Fruit fly (Drosophila melanogaster) whole organism, embryonic: ENCODE results near the gene Srp9.

ENCODE experiments used
- B-H2 ChIP-seq: fragments of 200-800 bp; sonication (Bioruptor generic); optimal IDR thresholded peaks from 2 replicates; lab custom pipeline; 2018; ENCODE audit warnings: missing biosample characterization, mild to moderate bottlenecking, missing genetic modification characterization
- Blimp-1 ChIP-seq: fragments of 200-800 bp; sonication (Bioruptor generic); optimal IDR thresholded peaks from 3 replicates; lab custom pipeline; 2018; ENCODE audit warnings: missing biosample characterization, missing genetic modification characterization, mild to moderate bottlenecking, moderate library complexity, missing genetic modification reagents
- CG11093 ChIP-seq: fragments of 200-800 bp; sonication (Bioruptor generic); IDR thresholded peaks from 3 replicates; pipeline ENCODE4 v1.3.6; 2022; ENCODE audit warnings: missing biosample characterization, missing genetic modification characterization
- CG12104 ChIP-seq: fragments of 200-800 bp; sonication (Bioruptor generic); optimal IDR thresholded peaks from 3 replicates; lab custom pipeline; 2016; ENCODE audit warnings: missing biosample characterization, missing genetic modification characterization
- CG12236 ChIP-seq: fragments of 200-800 bp; sonication (Bioruptor generic); optimal IDR thresholded peaks from 2 replicates; lab custom pipeline; 2016; ENCODE audit warnings: missing biosample characterization, missing genetic modification characterization
- CG15696 ChIP-seq: fragments of 200-800 bp; sonication (Bioruptor generic); optimal IDR thresholded peaks from 2 replicates; lab custom pipeline; 2019; ENCODE audit warnings: missing biosample characterization, mild to moderate bottlenecking, missing genetic modification characterization, moderate library complexity
- CG1603 ChIP-seq: fragments of 200-800 bp; sonication (Bioruptor generic); optimal IDR thresholded peaks from 2 replicates; lab custom pipeline; 2019; ENCODE audit warnings: missing biosample characterization, mild to moderate bottlenecking, missing genetic modification characterization, moderate library complexity
- CG17912 ChIP-seq: fragments of 200-800 bp; sonication (Bioruptor generic); optimal IDR thresholded peaks from 2 replicates; lab custom pipeline; 2018; ENCODE audit warnings: missing biosample characterization, mild to moderate bottlenecking, missing genetic modification characterization
- CG18619 ChIP-seq: fragments of 200-800 bp; sonication (Bioruptor generic); optimal IDR thresholded peaks from 3 replicates; lab custom pipeline; 2017; ENCODE audit warnings: missing biosample characterization, mild to moderate bottlenecking, missing genetic modification characterization
- CG33557 ChIP-seq: fragments of 200-800 bp; sonication (Bioruptor generic); optimal IDR thresholded peaks from 2 replicates; lab custom pipeline; 2019; ENCODE audit warnings: missing biosample characterization, mild to moderate bottlenecking, missing genetic modification characterization, moderate library complexity
- CG34422 ChIP-seq: fragments of 200-800 bp; sonication (Bioruptor generic); IDR thresholded peaks from 3 replicates; pipeline ENCODE4 v1.3.6; 2022; ENCODE audit warnings: missing biosample characterization, missing genetic modification characterization
- CG4820 ChIP-seq: fragments of 200-800 bp; sonication (Bioruptor generic); optimal IDR thresholded peaks from 3 replicates; lab custom pipeline; 2016; ENCODE audit warnings: missing biosample characterization, missing genetic modification characterization
- CG6254 ChIP-seq: fragments of 200-800 bp; sonication (Bioruptor generic); optimal IDR thresholded peaks from 3 replicates; lab custom pipeline; 2017; ENCODE audit warnings: mild to moderate bottlenecking, missing biosample characterization, missing genetic modification reagents, missing genetic modification characterization
- CG6683 ChIP-seq: fragments of 200-800 bp; sonication (Bioruptor generic); optimal IDR thresholded peaks from 2 replicates; lab custom pipeline; 2017; ENCODE audit warnings: missing biosample characterization, mild to moderate bottlenecking, missing genetic modification characterization, missing genetic modification reagents
- CG6765 ChIP-seq: fragments of 200-800 bp; sonication (Bioruptor generic); optimal IDR thresholded peaks from 3 replicates; lab custom pipeline; 2017; ENCODE audit warnings: missing biosample characterization, mild to moderate bottlenecking, missing genetic modification characterization
- CG6791 ChIP-seq: fragments of 200-800 bp; sonication (Bioruptor generic); IDR thresholded peaks from 3 replicates; pipeline ENCODE4 v1.3.6; 2022; ENCODE audit warnings: missing biosample characterization, missing genetic modification characterization; ENCODE audit not compliant: partially characterized antibody
- CG7963 ChIP-seq: fragments of 200-800 bp; sonication (Bioruptor generic); IDR thresholded peaks from 3 replicates; pipeline ENCODE4 v1.3.6; 2022; ENCODE audit warnings: missing biosample characterization, missing genetic modification characterization; ENCODE audit not compliant: partially characterized antibody
- CG8290 ChIP-seq, 3 experiments: fragments of 200-800 bp; sonication (Bioruptor generic); optimal IDR thresholded peaks; 2 replicates each; lab custom pipeline; 2016 to 2019; ENCODE audit warnings: missing biosample characterization in 3 of 3, missing genetic modification characterization in 3 of 3, mild to moderate bottlenecking in 2 of 3, moderate library complexity in 1 of 3
- CG9609 ChIP-seq: fragments of 200-800 bp; sonication (Bioruptor generic); optimal IDR thresholded peaks from 3 replicates; lab custom pipeline; 2016; ENCODE audit warnings: missing biosample characterization, missing genetic modification characterization
- CG9727 ChIP-seq: fragments of 200-800 bp; sonication (Bioruptor generic); optimal IDR thresholded peaks from 3 replicates; lab custom pipeline; 2017; ENCODE audit warnings: missing biosample characterization, mild to moderate bottlenecking, missing genetic modification characterization
- Doc2 ChIP-seq: fragments of 200-800 bp; sonication (Bioruptor generic); IDR thresholded peaks from 2 replicates; pipeline ENCODE4 v1.3.6; 2022; ENCODE audit warnings: missing biosample characterization, missing genetic modification characterization
- E2f2 ChIP-seq: fragments of 200-800 bp; sonication (Bioruptor generic); IDR thresholded peaks from 2 replicates; pipeline ENCODE4 v1.3.6; 2022; ENCODE audit warnings: missing biosample characterization, missing genetic modification characterization
- HLH54F ChIP-seq: fragments of 200-800 bp; sonication (Bioruptor generic); optimal IDR thresholded peaks from 3 replicates; lab custom pipeline; 2016; ENCODE audit warnings: missing biosample characterization, missing genetic modification characterization
- Jarid2 ChIP-seq: fragments of 200-800 bp; sonication (Bioruptor generic); optimal IDR thresholded peaks from 3 replicates; lab custom pipeline; 2017; ENCODE audit warnings: mild to moderate bottlenecking, missing biosample characterization, missing genetic modification reagents, missing genetic modification characterization
- Lhr ChIP-seq: fragments of 200-800 bp; sonication (Bioruptor generic); optimal IDR thresholded peaks from 3 replicates; lab custom pipeline; 2017; ENCODE audit warnings: mild to moderate bottlenecking, missing biosample characterization, missing genetic modification reagents, missing genetic modification characterization
- Lim3 ChIP-seq: fragments of 200-800 bp; sonication (Bioruptor generic); IDR thresholded peaks from 2 replicates; pipeline ENCODE4 v1.3.6; 2022; ENCODE audit warnings: missing biosample characterization, missing genetic modification characterization
- MBD-R2 ChIP-seq: fragments of 200-800 bp; sonication (Bioruptor generic); IDR thresholded peaks from 2 replicates; pipeline ENCODE4 v1.3.6; 2022; ENCODE audit warnings: missing biosample characterization, missing genetic modification characterization
- Nf-YC ChIP-seq: fragments of 200-800 bp; optimal IDR thresholded peaks from 3 replicates; lab custom pipeline; 2019; ENCODE audit warnings: missing biosample characterization, mild to moderate bottlenecking, missing genetic modification characterization, moderate library complexity
- ara ChIP-seq: fragments of 200-800 bp; sonication (Bioruptor generic); IDR thresholded peaks from 2 replicates; pipeline ENCODE4 v1.3.6; 2022; ENCODE audit warnings: missing biosample characterization, missing genetic modification characterization
- ato ChIP-seq: fragments of 200-800 bp; sonication (Bioruptor generic); IDR thresholded peaks from 2 replicates; pipeline ENCODE4 v1.3.6; 2022; ENCODE audit warnings: missing biosample characterization, missing genetic modification characterization; ENCODE audit not compliant: partially characterized antibody
- bigmax ChIP-seq: fragments of 200-800 bp; sonication (Bioruptor generic); optimal IDR thresholded peaks from 2 replicates; lab custom pipeline; 2018; ENCODE audit warnings: missing biosample characterization, mild to moderate bottlenecking, missing genetic modification characterization
- crp ChIP-seq, 2 experiments: fragments of 200-800 bp; sonication (Bioruptor generic); optimal IDR thresholded peaks; 2 replicates in 1 of 2; 3 replicates in 1 of 2; lab custom pipeline; 2017; ENCODE audit warnings: missing biosample characterization in 2 of 2, missing genetic modification characterization in 2 of 2, mild to moderate bottlenecking in 1 of 2, moderate library complexity in 1 of 2
- dm ChIP-seq: fragments of 200-800 bp; sonication (Bioruptor generic); optimal IDR thresholded peaks from 3 replicates; lab custom pipeline; 2016; ENCODE audit warnings: missing biosample characterization, missing genetic modification characterization
- en ChIP-seq: fragments of 200-800 bp; sonication (Bioruptor generic); optimal IDR thresholded peaks from 2 replicates; lab custom pipeline; 2016; ENCODE audit warnings: missing biosample characterization, missing genetic modification characterization
- gce ChIP-seq: fragments of 200-800 bp; sonication (Bioruptor generic); IDR thresholded peaks from 3 replicates; pipeline ENCODE4 v1.3.6; 2022; ENCODE audit warnings: missing biosample characterization, missing genetic modification characterization
- gt ChIP-seq: fragments of 200-800 bp; sonication (Bioruptor generic); IDR thresholded peaks from 2 replicates; pipeline ENCODE4 v1.3.6; 2022; ENCODE audit warnings: missing biosample characterization, missing genetic modification characterization
- insv ChIP-seq, 2 experiments: fragments of 200-800 bp; sonication (Bioruptor generic); optimal IDR thresholded peaks; 3 replicates each; lab custom pipeline; 2016 to 2018; ENCODE audit warnings: missing biosample characterization in 2 of 2, missing genetic modification characterization in 2 of 2
- kay ChIP-seq: fragments of 200-800 bp; sonication (Bioruptor generic); optimal IDR thresholded peaks from 2 replicates; lab custom pipeline; 2016; ENCODE audit warnings: missing biosample characterization, missing genetic modification characterization
- kni ChIP-seq: fragments of 200-800 bp; sonication (Bioruptor generic); optimal IDR thresholded peaks from 3 replicates; lab custom pipeline; 2017; ENCODE audit warnings: mild to moderate bottlenecking, missing biosample characterization, missing genetic modification reagents, missing genetic modification characterization
- nerfin-1 ChIP-seq: fragments of 200-800 bp; sonication (Bioruptor generic); optimal IDR thresholded peaks from 3 replicates; lab custom pipeline; 2019; ENCODE audit warnings: missing biosample characterization, mild to moderate bottlenecking, missing genetic modification characterization, moderate library complexity
- odd ChIP-seq: fragments of 200-800 bp; sonication (Bioruptor generic); optimal IDR thresholded peaks from 2 replicates; lab custom pipeline; 2017; ENCODE audit warnings: missing biosample characterization, mild to moderate bottlenecking, missing genetic modification characterization
- org-1 ChIP-seq: fragments of 200-800 bp; sonication (Bioruptor generic); optimal IDR thresholded peaks from 2 replicates; lab custom pipeline; 2017; ENCODE audit warnings: missing biosample characterization, missing genetic modification characterization
- phol ChIP-seq: fragments of 200-800 bp; sonication (Bioruptor generic); optimal IDR thresholded peaks from 3 replicates; lab custom pipeline; 2018; ENCODE audit warnings: missing biosample characterization, mild to moderate bottlenecking, missing genetic modification characterization, moderate library complexity
- schlank ChIP-seq: fragments of 200-800 bp; sonication (Bioruptor generic); optimal IDR thresholded peaks from 2 replicates; lab custom pipeline; 2018; ENCODE audit warnings: missing biosample characterization, mild to moderate bottlenecking, missing genetic modification characterization
- scrt ChIP-seq: fragments of 200-800 bp; sonication (Bioruptor generic); optimal IDR thresholded peaks from 2 replicates; lab custom pipeline; 2018; ENCODE audit warnings: missing biosample characterization, mild to moderate bottlenecking, missing genetic modification characterization, moderate library complexity
- sim ChIP-seq: fragments of 200-800 bp; sonication (Bioruptor generic); IDR thresholded peaks from 2 replicates; pipeline ENCODE4 v1.3.6; 2022; ENCODE audit warnings: missing biosample characterization, missing genetic modification characterization
- sima ChIP-seq: fragments of 200-800 bp; sonication (Bioruptor generic); optimal IDR thresholded peaks from 2 replicates; lab custom pipeline; 2016; ENCODE audit warnings: missing biosample characterization, missing genetic modification characterization
- ssp ChIP-seq: fragments of 200-800 bp; sonication (Bioruptor generic); IDR thresholded peaks from 2 replicates; pipeline ENCODE4 v1.3.6; 2022; ENCODE audit warnings: missing biosample characterization, missing genetic modification characterization
- stc ChIP-seq: fragments of 200-800 bp; sonication (Bioruptor generic); IDR thresholded peaks from 2 replicates; pipeline ENCODE4 v1.3.6; 2022; ENCODE audit warnings: missing biosample characterization, missing genetic modification characterization
- usp ChIP-seq: fragments of >200 bp; optimal IDR thresholded peaks from 2 replicates; lab custom pipeline; 2017; ENCODE audit warnings: missing biosample characterization, missing genetic modification characterization

Srp9 gene

dm6 chr3L:7976081-7976483 lies 39.9 kb downstream of the Srp9 start, which contains the start of the genes HP4 and CG8209 (continued):
- TF ChIP-seq Lhr (GFP tag; lab: Kevin White, UChicago): peak; percentile 36
- TF ChIP-seq CG9727: peak; percentile 83
- TF ChIP-seq CG6791 (GFP tag; lab: Robert Waterston, UW): peak; percentile 91
- no peak for TF ChIP-seq gt
- TF ChIP-seq CG7963 (GFP tag; lab: Robert Waterston, UW): peak; percentile 78
- peak; percentile 87 for TF ChIP-seq stc (GFP tag; lab: Robert Waterston, UW)
- 0 out of 3 replicates have a peak, but pooled peaks have one; percentile 37 for TF ChIP-seq gce (GFP tag; lab: Robert Waterston, UW)
- peak; percentile 82 for TF ChIP-seq Blimp-1 (GFP tag; lab: Kevin White, UChicago)
- no peak for TF ChIP-seq Jarid2
- peak; percentile 58 for TF ChIP-seq CG12104 (GFP tag; lab: Kevin White, UChicago)
- TF ChIP-seq sima (GFP tag; lab: Kevin White, UChicago): no peak
- TF ChIP-seq bigmax (GFP tag; lab: Kevin White, UChicago): no peak
- peak; percentile 78 for TF ChIP-seq ssp (GFP tag; lab: Robert Waterston, UW)
- TF ChIP-seq B-H2 (GFP tag; lab: Kevin White, UChicago): peak; percentile 74
- TF ChIP-seq usp (GFP tag; lab: Kevin White, UChicago): no peak
- TF ChIP-seq CG17912 (GFP tag; lab: Kevin White, UChicago): peak; percentile 25
- TF ChIP-seq CG8290 (GFP tag; optimal IDR thresholded peaks at IDR 0.05; lab: Kevin White, UChicago): peak; percentile 65
- TF ChIP-seq CG8290 (tag; optimal IDR thresholded peaks at IDR 0.05; lab: Kevin White, UChicago): no peak
- TF ChIP-seq CG18619 (GFP tag; lab: Kevin White, UChicago): peak; percentile 58
- no peak for TF ChIP-seq CG12236 (GFP tag; lab: Kevin White, UChicago)
- TF ChIP-seq CG1603 (tag; lab: Kevin White, UChicago): peak; percentile 22
- TF ChIP-seq kay (GFP tag; lab: Kevin White, UChicago): peak; percentile 63
- peak; percentile 75 for TF ChIP-seq CG6683
- peak; percentile 63 for TF ChIP-seq scrt (GFP tag; lab: Kevin White, UChicago)
- TF ChIP-seq HLH54F (GFP tag; lab: Kevin White, UChicago): peak; percentile 67
- peak; percentile 61 for TF ChIP-seq nerfin-1
- TF ChIP-seq CG15696 (tag; lab: Kevin White, UChicago): peak; percentile 83
- TF ChIP-seq odd (GFP tag; lab: Kevin White, UChicago): peak; percentile 22
- no peak for TF ChIP-seq en (GFP tag; lab: Kevin White, UChicago)
- TF ChIP-seq CG6765 (GFP tag; lab: Kevin White, UChicago): peak; percentile 70
- TF ChIP-seq MBD-R2 (GFP tag; lab: Robert Waterston, UW): peak; percentile 89
- no peak for TF ChIP-seq kni (GFP tag; lab: Kevin White, UChicago)
- TF ChIP-seq CG9609 (GFP tag; lab: Kevin White, UChicago): peak; percentile 41
- peak; percentile 48; the same call in 1 of the 3 replicates for TF ChIP-seq CG11093 (GFP tag; lab: Robert Waterston, UW)
- TF ChIP-seq CG34422: peak; percentile 87
- peak; percentile 69; the same call in 1 of the 2 replicates for TF ChIP-seq ara (GFP tag; lab: Robert Waterston, UW)
- TF ChIP-seq sim (GFP tag; lab: Robert Waterston, UW): no peak; the same call in 1 of the 2 replicates
- TF ChIP-seq crp (GFP tag; optimal IDR thresholded peaks at IDR 0.05; lab: Kevin White, UChicago): peak in 1 of 2 experiments; percentile 41
- peak; percentile 72 for TF ChIP-seq E2f2 (GFP tag; lab: Robert Waterston, UW)
- no peak for TF ChIP-seq Doc2 (GFP tag; lab: Robert Waterston, UW)
- TF ChIP-seq CG4820 (GFP tag; lab: Kevin White, UChicago): peak; percentile 73
- TF ChIP-seq CG6254: peak; percentile 59
- peak; percentile 88 for TF ChIP-seq phol
- no peak for TF ChIP-seq Lim3 (GFP tag; lab: Robert Waterston, UW)
- TF ChIP-seq dm (GFP tag; lab: Kevin White, UChicago): peak; percentile 12
- TF ChIP-seq ato (GFP tag; lab: Robert Waterston, UW): peak; percentile 86
- TF ChIP-seq CG33557 (GFP tag; lab: Kevin White, UChicago): peak; percentile 57
- TF ChIP-seq schlank (tag; lab: Kevin White, UChicago): peak; percentile 14
- peak in 1 of 2 experiments; percentile 38 for TF ChIP-seq insv (GFP tag; optimal IDR thresholded peaks at IDR 0.05; lab: Kevin White, UChicago)
- TF ChIP-seq org-1 (GFP tag; lab: Kevin White, UChicago): no peak
- peak; percentile 77 for TF ChIP-seq Nf-YC (tag; lab: Kevin White, UChicago)
